Fruit fly (Drosophila melanogaster): ENCODE data around the gene CG4743.

CG4743 gene

dm6 chr3R:25651414-25651813, 28.9 kb downstream of the CG4743 start (continued):
- TF ChIP-seq Ada2b (GFP tag; IDR thresholded peaks at IDR 0.05) (peak; percentile 41; the same call in 1 of the 2 replicates), CG3281 (GFP tag; optimal IDR thresholded peaks at IDR 0.05) (no peak), ind (GFP tag; optimal IDR thresholded peaks at IDR 0.05) (peak; percentile 16), Drgx (GFP tag; IDR thresholded peaks at IDR 0.05) (peak; percentile 59), hkb (optimal IDR thresholded peaks at IDR 0.05) (no peak), hkb (GFP tag; IDR thresholded peaks at IDR 0.05) (peak; percentile 60), mam (GFP tag; optimal IDR thresholded peaks at IDR 0.05) (no peak), MESR4 (GFP tag; optimal IDR thresholded peaks at IDR 0.05) (no peak), CG16779 (GFP tag; IDR thresholded peaks at IDR 0.05) (no peak), CG2889 (GFP tag; IDR thresholded peaks at IDR 0.05) (no peak), CG8478 (optimal IDR thresholded peaks at IDR 0.05) (no peak), CG4328 (GFP tag; optimal IDR thresholded peaks at IDR 0.05) (no peak), ci (GFP tag; IDR thresholded peaks at IDR 0.05) (0 out of 3 replicates have a peak, but pooled peaks have one; percentile 45), pnt (GFP tag; optimal IDR thresholded peaks at IDR 0.05) (no peak), Hmx (GFP tag; optimal IDR thresholded peaks at IDR 0.05) (no peak), CG30020 (tag; optimal IDR thresholded peaks at IDR 0.05) (no peak), PHDP (tag; optimal IDR thresholded peaks at IDR 0.05) (peak; percentile 27), nerfin-2 (GFP tag; IDR thresholded peaks at IDR 0.05; ENCODE audit: partially characterized antibody) (0 out of 2 replicates have a peak, but pooled peaks have one; percentile 0), HLH3B (GFP tag; IDR thresholded peaks at IDR 0.05) (peak; percentile 40; the same call in 1 of the 2 replicates), trem (tag; optimal IDR thresholded peaks at IDR 0.05) (no peak), Dek (tag; optimal IDR thresholded peaks at IDR 0.05) (no peak), tna (GFP tag; IDR thresholded peaks at IDR 0.05; ENCODE audit: partially characterized antibody) (no peak), CG31224 (GFP tag; IDR thresholded peaks at IDR 0.05) (0 out of 2 replicates have a peak, but pooled peaks have one; percentile 21), CG1233 (GFP tag; optimal IDR thresholded peaks at IDR 0.05) (no peak)

- TF ChIP-seq so (GFP tag; IDR thresholded peaks at IDR 0.05) (no peak), ken (GFP tag; IDR thresholded peaks at IDR 0.05) (no peak), abd-A (tag; optimal IDR thresholded peaks at IDR 0.05) (peak; percentile 52), CG13894 (tag; optimal IDR thresholded peaks at IDR 0.05) (peak; percentile 64), Hmx (GFP tag; optimal IDR thresholded peaks at IDR 0.05) (no peak), CG1832 (GFP tag; optimal IDR thresholded peaks at IDR 0.05) (no peak), nerfin-2 (GFP tag; IDR thresholded peaks at IDR 0.05; ENCODE audit: partially characterized antibody) (no peak), Nf-YC (tag; optimal IDR thresholded peaks at IDR 0.05) (no peak), Pdp1 (GFP tag; optimal IDR thresholded peaks at IDR 0.05) (peak in 1 of 2 experiments; percentile 32), Elba2 (GFP tag; optimal IDR thresholded peaks at IDR 0.05) (no peak), sens (GFP tag) (peak; percentile 58)
Measured at dm6 chr3R:25650417-25650816, 29.9 kb downstream of the CG4743 start.

dm6 chr3R:25648258-25648606, 32.1 kb downstream of the CG4743 start:
- 0 out of 2 replicates have a peak, but pooled peaks have one; percentile 2 for TF ChIP-seq chm (GFP tag; IDR thresholded peaks at IDR 0.05)
- TF ChIP-seq CG3065 (GFP tag; optimal IDR thresholded peaks at IDR 0.05): no peak
- peak in 1 of 3 experiments; percentile 15 for TF ChIP-seq lola (GFP tag; optimal IDR thresholded peaks at IDR 0.05)
- TF ChIP-seq Hr78 (GFP tag; optimal IDR thresholded peaks at IDR 0.05): no peak
- no peak for TF ChIP-seq BtbVII (GFP tag; optimal IDR thresholded peaks at IDR 0.05)
- no peak for TF ChIP-seq chif (GFP tag; optimal IDR thresholded peaks at IDR 0.05)
- peak; percentile 52 for TF ChIP-seq CG30020 (tag; optimal IDR thresholded peaks at IDR 0.05)
- TF ChIP-seq otp (GFP tag; IDR thresholded peaks at IDR 0.05): no peak
- no peak for TF ChIP-seq CG1529 (GFP tag; optimal IDR thresholded peaks at IDR 0.05)
- TF ChIP-seq dpn (GFP tag; optimal IDR thresholded peaks at IDR 0.05): peak in 1 of 2 experiments; percentile 5
- TF ChIP-seq Ada2b (GFP tag; IDR thresholded peaks at IDR 0.05): no peak
- TF ChIP-seq CG8924 (tag; optimal IDR thresholded peaks at IDR 0.05): peak; percentile 1
- no peak for TF ChIP-seq bsh (GFP tag; optimal IDR thresholded peaks at IDR 0.05)
- peak; percentile 30 for TF ChIP-seq cg (GFP tag; optimal IDR thresholded peaks at IDR 0.05)
- TF ChIP-seq CG14710 (tag; optimal IDR thresholded peaks at IDR 0.05): peak; percentile 35
- no peak for TF ChIP-seq CG11696 (GFP tag; IDR thresholded peaks at IDR 0.05)
- peak; percentile 33; the same call in 1 of the 2 replicates for TF ChIP-seq ranshi (GFP tag; IDR thresholded peaks at IDR 0.05)
- TF ChIP-seq CG8290 (GFP tag; optimal IDR thresholded peaks at IDR 0.05): peak; percentile 38
- peak in 1 of 2 experiments; percentile 64 for TF ChIP-seq CG8290 (tag; optimal IDR thresholded peaks at IDR 0.05)

All from whole organism, embryonic.